Fruit fly (Drosophila melanogaster) whole organism, adult: Measurements from ENCODE around the gene CG8907.

ENCODE experiments used
- CG11617 ChIP-seq: fragments of 200-800 bp; sonication (Bioruptor generic); optimal IDR thresholded peaks from 2 replicates; lab custom pipeline; 2017; ENCODE audit warnings: mild to moderate bottlenecking, missing biosample characterization, missing genetic modification reagents, missing genetic modification characterization
- CG12768 ChIP-seq: fragments of 200-800 bp; sonication (Bioruptor generic); optimal IDR thresholded peaks from 2 replicates; lab custom pipeline; 2017; ENCODE audit warnings: missing biosample characterization, missing genetic modification characterization, mild to moderate bottlenecking, moderate library complexity, missing genetic modification reagents
- CG33017 ChIP-seq: fragments of 200-800 bp; sonication (Bioruptor generic); optimal IDR thresholded peaks from 2 replicates; lab custom pipeline; 2018; ENCODE audit warnings: missing biosample characterization, mild to moderate bottlenecking, missing genetic modification characterization, moderate library complexity
- CG5204 ChIP-seq: fragments of 200-800 bp; sonication (Bioruptor generic); optimal IDR thresholded peaks from 2 replicates; lab custom pipeline; 2016; ENCODE audit warnings: missing biosample characterization, missing genetic modification characterization
- CG7101 ChIP-seq: fragments of 200-800 bp; sonication (Bioruptor generic); optimal IDR thresholded peaks from 2 replicates; lab custom pipeline; 2018; ENCODE audit warnings: missing biosample characterization, mild to moderate bottlenecking, missing genetic modification characterization, moderate library complexity
- Clk ChIP-seq: fragments of 200-800 bp; sonication (Bioruptor generic); optimal IDR thresholded peaks from 2 replicates; lab custom pipeline; 2017; ENCODE audit warnings: missing biosample characterization, missing genetic modification characterization
- Hr96 ChIP-seq: fragments of 200-800 bp; sonication (Bioruptor generic); optimal IDR thresholded peaks from 2 replicates; lab custom pipeline; 2016; ENCODE audit warnings: missing biosample characterization, missing genetic modification characterization
- Mnt ChIP-seq: fragments of 200-800 bp; sonication (Bioruptor generic); optimal IDR thresholded peaks from 2 replicates; lab custom pipeline; 2016; ENCODE audit warnings: missing biosample characterization, mild to moderate bottlenecking, missing genetic modification characterization
- bab1 ChIP-seq: fragments of 200-800 bp; sonication (Bioruptor generic); optimal IDR thresholded peaks from 3 replicates; lab custom pipeline; 2019; ENCODE audit warnings: missing biosample characterization, mild to moderate bottlenecking, missing genetic modification characterization, moderate library complexity
- cic ChIP-seq: fragments of 200-800 bp; sonication (Bioruptor generic); optimal IDR thresholded peaks from 2 replicates; lab custom pipeline; 2017; ENCODE audit warnings: missing biosample characterization, mild to moderate bottlenecking, missing genetic modification characterization, moderate library complexity
- kay ChIP-seq: fragments of 200-800 bp; sonication (Bioruptor generic); peaks from one replicate; lab custom pipeline; 2016; ENCODE audit warnings: missing biosample characterization, missing genetic modification characterization, borderline replicate concordance
- pad ChIP-seq: fragments of 200-800 bp; sonication (Bioruptor generic); optimal IDR thresholded peaks from 3 replicates; lab custom pipeline; 2017; ENCODE audit warnings: missing biosample characterization, missing genetic modification characterization, mild to moderate bottlenecking, moderate library complexity, missing genetic modification reagents

The CG8907 gene

DNA sequence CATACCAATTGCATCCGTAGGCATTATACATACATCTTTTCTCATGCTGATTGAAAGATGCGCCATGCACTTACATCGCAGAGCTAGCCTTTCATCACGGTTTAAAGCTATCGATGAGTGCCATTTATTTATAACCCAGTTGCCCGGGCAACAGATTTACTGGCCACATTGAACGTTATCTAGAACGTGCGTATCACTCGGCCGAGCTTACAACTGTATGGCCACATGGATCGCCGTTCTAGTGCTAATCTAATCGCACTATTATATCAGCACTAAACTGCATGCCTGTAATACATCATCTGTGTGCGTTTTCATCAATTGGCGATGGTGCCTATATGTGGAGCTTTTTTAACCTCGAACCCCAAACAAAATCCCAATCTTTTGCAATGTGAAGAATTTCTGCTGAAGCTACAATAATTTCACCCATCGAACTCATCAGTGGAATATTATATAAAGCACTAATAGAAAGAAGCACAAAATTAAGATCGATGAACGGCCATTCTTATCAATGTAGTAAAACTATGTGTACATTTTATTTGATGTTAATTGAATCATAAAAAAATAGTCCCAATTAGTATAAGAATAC, 52.8 kb downstream of the CG8907 start:
- TF ChIP-seq CG5204 (GFP tag; lab: Kevin White, UChicago) (no peak), Mnt (peak; percentile 64), cic (GFP tag; lab: Kevin White, UChicago) (peak; percentile 85), CG33017 (tag; lab: Kevin White, UChicago) (no peak), CG11617 (no peak), CG7101 (tag; lab: Kevin White, UChicago) (no peak), kay (GFP tag; lab: Kevin White, UChicago) (no peak), Hr96 (GFP tag; lab: Kevin White, UChicago) (no peak)

DNA sequence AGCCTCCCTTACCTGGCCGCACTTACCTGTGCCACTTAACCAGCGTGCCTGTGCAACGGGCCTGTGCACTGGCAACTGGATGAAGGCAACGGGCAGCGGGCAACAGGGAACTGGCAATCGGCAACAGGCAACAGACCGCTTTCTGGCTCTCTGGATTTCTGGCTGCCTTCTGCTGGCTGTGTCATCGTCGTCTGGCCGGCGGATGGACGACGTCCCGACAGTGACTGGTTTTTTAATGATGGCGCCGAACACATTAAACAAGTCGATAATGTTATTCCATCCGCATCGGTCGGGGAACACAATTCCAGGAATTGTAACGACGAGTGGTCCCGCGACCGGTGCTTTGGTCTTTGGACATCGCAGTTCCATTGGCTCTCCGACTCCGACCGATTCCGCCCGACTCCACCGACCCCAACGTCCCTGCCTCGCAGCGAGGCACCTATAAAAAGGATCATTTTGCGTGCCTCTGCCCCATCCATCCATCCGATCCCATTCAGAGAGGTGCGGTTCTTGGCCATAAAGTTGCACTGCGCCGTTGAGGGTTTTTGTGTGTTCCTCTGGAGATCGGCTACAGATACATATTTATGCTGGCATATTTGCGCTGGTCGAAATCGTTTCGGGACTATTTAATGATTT, 53.8 kb downstream of the CG8907 start:
- TF ChIP-seq CG33017 (tag; lab: Kevin White, UChicago): no peak
- no peak for TF ChIP-seq pad (GFP tag; lab: Kevin White, UChicago)
- TF ChIP-seq Clk (GFP tag; lab: Kevin White, UChicago): no peak
- no peak for TF ChIP-seq bab1
- no peak for TF ChIP-seq CG12768 (GFP tag; lab: Kevin White, UChicago)
